Fruit fly (Drosophila melanogaster) whole organism, embryonic: Measurements from ENCODE around the gene mus201.
A peak's percentile ranks its signal among the peaks of the same experiment; 100 is the strongest.

Experiments used
- Antp ChIP-seq: fragments of 200-800 bp; sonication (Bioruptor generic); optimal IDR thresholded peaks from 3 replicates; lab custom pipeline; 2016; ENCODE audit warnings: missing biosample characterization, missing genetic modification characterization
- Bdp1 ChIP-seq: fragments of 200-800 bp; sonication (Bioruptor generic); optimal IDR thresholded peaks from 3 replicates; lab custom pipeline; 2016; ENCODE audit warnings: missing biosample characterization, missing genetic modification characterization
- Blimp-1 ChIP-seq: fragments of 200-800 bp; sonication (Bioruptor generic); optimal IDR thresholded peaks from 3 replicates; lab custom pipeline; 2018; ENCODE audit warnings: missing biosample characterization, missing genetic modification characterization, mild to moderate bottlenecking, moderate library complexity, missing genetic modification reagents
- CG10147 ChIP-seq: fragments of 200-800 bp; sonication (Bioruptor generic); optimal IDR thresholded peaks from 2 replicates; lab custom pipeline; 2019; ENCODE audit warnings: missing biosample characterization, mild to moderate bottlenecking, missing genetic modification characterization, moderate library complexity
- CG10431 ChIP-seq: fragments of 200-800 bp; sonication (Bioruptor generic); optimal IDR thresholded peaks from 3 replicates; lab custom pipeline; 2018; ENCODE audit warnings: missing biosample characterization, mild to moderate bottlenecking, missing genetic modification characterization
- CG11696 ChIP-seq: fragments of 200-800 bp; sonication (Bioruptor generic); IDR thresholded peaks from 2 replicates; pipeline ENCODE4 v1.3.6; 2022; ENCODE audit warnings: missing biosample characterization, missing genetic modification characterization
- CG13287 ChIP-seq: fragments of 200-800 bp; sonication (Bioruptor generic); IDR thresholded peaks from 2 replicates; pipeline ENCODE4 v1.3.6; 2022; ENCODE audit warnings: missing biosample characterization, missing genetic modification characterization; ENCODE audit not compliant: partially characterized antibody
- CG13775 ChIP-seq: fragments of 200-800 bp; sonication (Bioruptor generic); optimal IDR thresholded peaks from 3 replicates; lab custom pipeline; 2017; ENCODE audit warnings: missing biosample characterization, mild to moderate bottlenecking, missing genetic modification characterization
- CG14860 ChIP-seq: fragments of 200-800 bp; sonication (Bioruptor generic); IDR thresholded peaks from 3 replicates; pipeline ENCODE4 v1.3.6; 2022; ENCODE audit warnings: missing biosample characterization, missing genetic modification characterization; ENCODE audit not compliant: partially characterized antibody
- CG15479 ChIP-seq: fragments of 200-800 bp; sonication (Bioruptor generic); optimal IDR thresholded peaks from 3 replicates; lab custom pipeline; 2019; ENCODE audit warnings: missing biosample characterization, mild to moderate bottlenecking, missing genetic modification characterization, moderate library complexity
- CG16813 ChIP-seq: fragments of 200-800 bp; sonication (Bioruptor generic); IDR thresholded peaks from 3 replicates; pipeline ENCODE4 v1.3.6; 2022; ENCODE audit warnings: missing biosample characterization, missing genetic modification characterization; ENCODE audit not compliant: partially characterized antibody
- CG16863 ChIP-seq: fragments of 200-800 bp; sonication (Bioruptor generic); optimal IDR thresholded peaks from 3 replicates; lab custom pipeline; 2016; ENCODE audit warnings: missing biosample characterization, missing genetic modification characterization
- CG33213 ChIP-seq: fragments of 200-800 bp; sonication (Bioruptor generic); optimal IDR thresholded peaks from 3 replicates; lab custom pipeline; 2016; ENCODE audit warnings: missing biosample characterization, missing genetic modification characterization
- CG3726 ChIP-seq: fragments of 200-800 bp; sonication (Bioruptor generic); IDR thresholded peaks from 3 replicates; pipeline ENCODE4, ENCODE4 v1.3.6; 2022; ENCODE audit warnings: missing biosample characterization, missing genetic modification characterization
- CG4328 ChIP-seq: fragments of 200-800 bp; sonication (Bioruptor generic); optimal IDR thresholded peaks from 3 replicates; lab custom pipeline; 2017; ENCODE audit warnings: missing biosample characterization, missing genetic modification reagents, missing genetic modification characterization
- CG4424 ChIP-seq: fragments of 200-800 bp; sonication (Bioruptor generic); optimal IDR thresholded peaks from 3 replicates; lab custom pipeline; 2016; ENCODE audit warnings: missing biosample characterization, missing genetic modification characterization
- CG6175 ChIP-seq: fragments of 200-800 bp; sonication (Bioruptor generic); IDR thresholded peaks from 3 replicates; pipeline ENCODE4 v1.3.6; 2022; ENCODE audit warnings: missing biosample characterization, missing genetic modification characterization
- CG7928 ChIP-seq: fragments of 200-800 bp; sonication (Bioruptor generic); optimal IDR thresholded peaks from 2 replicates; lab custom pipeline; 2017; ENCODE audit warnings: missing biosample characterization, mild to moderate bottlenecking, missing genetic modification characterization
- CG7963 ChIP-seq: fragments of 200-800 bp; sonication (Bioruptor generic); IDR thresholded peaks from 3 replicates; pipeline ENCODE4 v1.3.6; 2022; ENCODE audit warnings: missing biosample characterization, missing genetic modification characterization; ENCODE audit not compliant: partially characterized antibody
- CG9609 ChIP-seq: fragments of 200-800 bp; sonication (Bioruptor generic); optimal IDR thresholded peaks from 3 replicates; lab custom pipeline; 2016; ENCODE audit warnings: missing biosample characterization, missing genetic modification characterization
- D ChIP-seq, 2 experiments: fragments of 200-800 bp in 1 of 2; fragments of >200 bp in 1 of 2; sonication (Bioruptor generic) in 1 of 2; optimal IDR thresholded peaks; 2 replicates in 1 of 2; 3 replicates in 1 of 2; lab custom pipeline; 2017; ENCODE audit warnings: mild to moderate bottlenecking in 1 of 2, missing biosample characterization in 1 of 2, missing genetic modification characterization in 1 of 2, missing genetic modification reagents in 1 of 2
- Fer3 ChIP-seq: fragments of 200-800 bp; sonication (Bioruptor generic); optimal IDR thresholded peaks from 2 replicates; lab custom pipeline; 2018; ENCODE audit warnings: missing biosample characterization, mild to moderate bottlenecking, missing genetic modification characterization, moderate library complexity
- HLH4C ChIP-seq: fragments of 200-800 bp; sonication (Bioruptor generic); IDR thresholded peaks from 3 replicates; pipeline ENCODE4 v1.3.6; 2022; ENCODE audit warnings: missing biosample characterization, missing genetic modification characterization; ENCODE audit not compliant: partially characterized antibody
- Hmr ChIP-seq: fragments of 200-800 bp; sonication (Bioruptor generic); optimal IDR thresholded peaks from 3 replicates; lab custom pipeline; 2017; ENCODE audit warnings: mild to moderate bottlenecking, missing biosample characterization, missing genetic modification reagents, missing genetic modification characterization
- Hr39 ChIP-seq: fragments of >200 bp; optimal IDR thresholded peaks from 2 replicates; lab custom pipeline; 2017
- Hr51 ChIP-seq, 2 experiments: fragments of 200-800 bp; sonication (Bioruptor generic); optimal IDR thresholded peaks; 2 replicates in 1 of 2; 3 replicates in 1 of 2; lab custom pipeline; 2016 to 2018; ENCODE audit warnings: missing biosample characterization in 2 of 2, missing genetic modification characterization in 2 of 2, mild to moderate bottlenecking in 1 of 2, moderate library complexity in 1 of 2
- Mes4 ChIP-seq: fragments of 200-800 bp; sonication (Bioruptor generic); optimal IDR thresholded peaks from 2 replicates; lab custom pipeline; 2016; ENCODE audit warnings: missing biosample characterization, missing genetic modification characterization
- Six4 ChIP-seq: fragments of 200-800 bp; sonication (Bioruptor generic); optimal IDR thresholded peaks from 2 replicates; lab custom pipeline; 2016; ENCODE audit warnings: missing biosample characterization, missing genetic modification characterization
- Xrp1 ChIP-seq: fragments of 200-800 bp; sonication (Bioruptor generic); IDR thresholded peaks from 2 replicates; pipeline ENCODE4 v1.3.6; 2022; ENCODE audit warnings: missing biosample characterization, missing genetic modification characterization
- amos ChIP-seq: fragments of 200-800 bp; sonication (Bioruptor generic); IDR thresholded peaks from 2 replicates; pipeline ENCODE4 v1.3.6; 2022; ENCODE audit warnings: missing biosample characterization, missing genetic modification characterization; ENCODE audit not compliant: partially characterized antibody
- az2 ChIP-seq: fragments of 200-800 bp; sonication (Bioruptor generic); optimal IDR thresholded peaks from 3 replicates; lab custom pipeline; 2016; ENCODE audit warnings: missing biosample characterization, missing genetic modification characterization
- bbx ChIP-seq: fragments of 200-800 bp; sonication (Bioruptor generic); IDR thresholded peaks from 2 replicates; pipeline ENCODE4 v1.3.6; 2022; ENCODE audit warnings: missing biosample characterization, missing genetic modification characterization; ENCODE audit not compliant: partially characterized antibody
- chn ChIP-seq: fragments of 200-800 bp; sonication (Bioruptor generic); optimal IDR thresholded peaks from 2 replicates; lab custom pipeline; 2016; ENCODE audit warnings: missing biosample characterization, missing genetic modification characterization
- eyg ChIP-seq: fragments of 200-800 bp; sonication (Bioruptor generic); optimal IDR thresholded peaks from 3 replicates; lab custom pipeline; 2016; ENCODE audit warnings: missing biosample characterization, missing genetic modification characterization
- gro ChIP-seq: fragments of 200-800 bp; sonication (Bioruptor generic); optimal IDR thresholded peaks from 2 replicates; lab custom pipeline; 2016; ENCODE audit warnings: missing biosample characterization, missing genetic modification characterization
- gsb-n ChIP-seq: fragments of 200-800 bp; sonication (Bioruptor generic); optimal IDR thresholded peaks from 3 replicates; lab custom pipeline; 2018; ENCODE audit warnings: missing biosample characterization, mild to moderate bottlenecking, missing genetic modification characterization
- gt ChIP-seq: fragments of 200-800 bp; sonication (Bioruptor generic); IDR thresholded peaks from 2 replicates; pipeline ENCODE4 v1.3.6; 2022; ENCODE audit warnings: missing biosample characterization, missing genetic modification characterization
- h ChIP-seq: fragments of >200 bp; optimal IDR thresholded peaks from 2 replicates; lab custom pipeline; 2017
- insv ChIP-seq, 2 experiments: fragments of 200-800 bp; sonication (Bioruptor generic); optimal IDR thresholded peaks; 3 replicates each; lab custom pipeline; 2016 to 2018; ENCODE audit warnings: missing biosample characterization in 2 of 2, missing genetic modification characterization in 2 of 2
- knrl ChIP-seq: fragments of 200-800 bp; sonication (Bioruptor generic); IDR thresholded peaks from 3 replicates; pipeline ENCODE4 v1.3.6; 2022; ENCODE audit warnings: missing biosample characterization, missing genetic modification characterization; ENCODE audit not compliant: partially characterized antibody
- luna ChIP-seq: fragments of 200-800 bp; sonication (Bioruptor generic); optimal IDR thresholded peaks from 2 replicates; lab custom pipeline; 2016; ENCODE audit warnings: missing biosample characterization, missing genetic modification characterization
- pum ChIP-seq: fragments of 200-800 bp; sonication (Bioruptor generic); optimal IDR thresholded peaks from 2 replicates; lab custom pipeline; 2016; ENCODE audit warnings: missing biosample characterization, missing genetic modification characterization
- sens ChIP-seq: fragments of 200-800 bp; sonication (Bioruptor generic); peaks from one replicate; lab custom pipeline; 2016; ENCODE audit warnings: missing biosample characterization, missing genetic modification characterization
- sens-2 ChIP-seq: fragments of 200-800 bp; sonication (Bioruptor generic); IDR thresholded peaks from 2 replicates; pipeline ENCODE4 v1.3.6; 2022; ENCODE audit warnings: missing biosample characterization, missing genetic modification characterization
- sqz ChIP-seq: fragments of 200-800 bp; sonication (Bioruptor generic); optimal IDR thresholded peaks from 3 replicates; lab custom pipeline; 2018; ENCODE audit warnings: missing biosample characterization, mild to moderate bottlenecking, missing genetic modification characterization
- stc ChIP-seq: fragments of 200-800 bp; sonication (Bioruptor generic); IDR thresholded peaks from 2 replicates; pipeline ENCODE4 v1.3.6; 2022; ENCODE audit warnings: missing biosample characterization, missing genetic modification characterization
- stwl ChIP-seq: fragments of 200-800 bp; sonication (Bioruptor generic); optimal IDR thresholded peaks from 3 replicates; lab custom pipeline; 2018; ENCODE audit warnings: missing biosample characterization, mild to moderate bottlenecking, missing genetic modification characterization, moderate library complexity
- unc-4 ChIP-seq: fragments of 200-800 bp; sonication (Bioruptor generic); IDR thresholded peaks from 2 replicates; pipeline ENCODE4 v1.3.6; 2022; ENCODE audit warnings: missing biosample characterization, missing genetic modification characterization; ENCODE audit not compliant: partially characterized antibody
- wdn ChIP-seq: fragments of 200-800 bp; sonication (Bioruptor generic); IDR thresholded peaks from 2 replicates; pipeline ENCODE4 v1.3.6; 2022; ENCODE audit warnings: missing biosample characterization, missing genetic modification characterization

The mus201 gene

dm6 chr2L:8481623-8482424, 43.9 kb downstream of the mus201 start, which contains the start of gene CG43796 (continued):
- TF ChIP-seq Mes4, result no peak
- no peak for TF ChIP-seq CG7928 (GFP tag; lab: Kevin White, UChicago)
- no peak for TF ChIP-seq chn (GFP tag; lab: Kevin White, UChicago)
- TF ChIP-seq sqz (GFP tag; lab: Kevin White, UChicago), result no peak
- TF ChIP-seq CG4328 (GFP tag; lab: Kevin White, UChicago), result no peak
- no peak for TF ChIP-seq h (lab: Kevin White, UChicago)
- TF ChIP-seq stwl (tag; lab: Kevin White, UChicago), result no peak
- TF ChIP-seq wdn (GFP tag; lab: Robert Waterston, UW), result no peak
- no peak for TF ChIP-seq Hmr (GFP tag; lab: Kevin White, UChicago)
- peak; percentile 65; the same call in 1 of the 3 replicates for TF ChIP-seq CG7963
- TF ChIP-seq CG15479 (GFP tag; lab: Kevin White, UChicago), result peak; percentile 54
- no peak; the same call in 1 of the 2 replicates for TF ChIP-seq unc-4 (GFP tag; lab: Robert Waterston, UW)
- no peak for TF ChIP-seq insv (GFP tag; optimal IDR thresholded peaks at IDR 0.05; lab: Kevin White, UChicago)
- no peak for TF ChIP-seq CG10431 (GFP tag; lab: Kevin White, UChicago)
- no peak for TF ChIP-seq CG10147 (GFP tag; lab: Kevin White, UChicago)
- TF ChIP-seq Xrp1 (GFP tag; lab: Robert Waterston, UW), result 0 out of 2 replicates have a peak, but pooled peaks have one; percentile 14
- peak; percentile 81 for TF ChIP-seq sens (GFP tag; lab: Kevin White, UChicago)
- no peak for TF ChIP-seq sens-2
- no peak for TF ChIP-seq CG33213
- no peak for TF ChIP-seq Hr51 (GFP tag; optimal IDR thresholded peaks at IDR 0.05; lab: Kevin White, UChicago)
- peak; percentile 83 for TF ChIP-seq CG16813
- TF ChIP-seq HLH4C (GFP tag; lab: Robert Waterston, UW), result peak; percentile 68
- no peak for TF ChIP-seq gro (GFP tag; lab: Kevin White, UChicago)
- no peak for TF ChIP-seq CG6175 (GFP tag; lab: Robert Waterston, UW)
- no peak for TF ChIP-seq pum (GFP tag; lab: Kevin White, UChicago)
- no peak for TF ChIP-seq gt (GFP tag; lab: Robert Waterston, UW)
- TF ChIP-seq CG4424 (GFP tag; lab: Kevin White, UChicago), result no peak
- no peak for TF ChIP-seq CG9609 (GFP tag; lab: Kevin White, UChicago)
- TF ChIP-seq Hr39 (lab: Kevin White, UChicago), result no peak
- TF ChIP-seq az2 (GFP tag; lab: Kevin White, UChicago), result no peak
- TF ChIP-seq CG11696, result no peak
- no peak for TF ChIP-seq D (optimal IDR thresholded peaks at IDR 0.05; lab: Kevin White, UChicago)
- no peak for TF ChIP-seq D (GFP tag; optimal IDR thresholded peaks at IDR 0.05; lab: Kevin White, UChicago)
- no peak for TF ChIP-seq Blimp-1 (GFP tag; lab: Kevin White, UChicago)
- no peak for TF ChIP-seq luna (GFP tag; lab: Kevin White, UChicago)
- peak; percentile 13; the same call in 1 of the 2 replicates for TF ChIP-seq CG13287
- TF ChIP-seq knrl (GFP tag; lab: Robert Waterston, UW), result peak; percentile 51; the same call in 1 of the 3 replicates
- peak; percentile 60 for TF ChIP-seq CG14860
- TF ChIP-seq bbx (GFP tag; lab: Robert Waterston, UW), result peak; percentile 77
- no peak for TF ChIP-seq Six4 (GFP tag; lab: Kevin White, UChicago)
- peak; percentile 97 for TF ChIP-seq Bdp1
- TF ChIP-seq Antp (GFP tag; lab: Kevin White, UChicago), result no peak
- TF ChIP-seq Fer3, result no peak
- no peak for TF ChIP-seq eyg (GFP tag; lab: Kevin White, UChicago)
- no peak for TF ChIP-seq gsb-n (tag; lab: Kevin White, UChicago)
- peak; percentile 69 for TF ChIP-seq amos (GFP tag; lab: Robert Waterston, UW)
- no peak for TF ChIP-seq CG3726 (GFP tag; lab: Robert Waterston, UW)
- no peak for TF ChIP-seq CG13775
- no peak for TF ChIP-seq CG16863 (GFP tag; lab: Kevin White, UChicago)
- TF ChIP-seq stc, result no peak
